Worm (Caenorhabditis elegans) whole organism, L1 larva: ENCODE data around the gene dro-1.

Experiments used
- aly-2 ChIP-seq: fragments of 150-350 bp; optimal IDR thresholded peaks from 2 replicates; lab custom pipeline; 2014; ENCODE audit warnings: missing biosample characterization, missing genetic modification characterization
- ama-1 ChIP-seq: fragments of 150-350 bp; optimal IDR thresholded peaks from 2 replicates; lab custom pipeline; 2014
- ces-1 ChIP-seq: fragments of 150-350 bp; optimal IDR thresholded peaks from 2 replicates; lab custom pipeline; 2014; ENCODE audit warnings: missing biosample characterization, missing genetic modification reagents, missing genetic modification characterization
- lin-35 ChIP-seq, 2 experiments: fragments of 150-350 bp; optimal IDR thresholded peaks; 2 replicates each; lab custom pipeline; 2014; ENCODE audit warnings: missing biosample characterization in 2 of 2, missing genetic modification characterization in 2 of 2, missing genetic modification reagents in 2 of 2
- lir-3 ChIP-seq: sonication (generic microtip); optimal IDR thresholded peaks from 2 replicates; lab custom pipeline; 2016; ENCODE audit warnings: mild to moderate bottlenecking, missing genetic modification characterization, moderate library complexity, missing compliant biosample characterization; ENCODE audit not compliant: poor library complexity
- nhr-237 ChIP-seq: fragments of 150-350 bp; optimal IDR thresholded peaks from 2 replicates; lab custom pipeline; 2014; ENCODE audit warnings: missing biosample characterization, missing genetic modification characterization
- nhr-76 ChIP-seq: sonication (generic microtip); optimal IDR thresholded peaks from 2 replicates; lab custom pipeline; 2017; ENCODE audit warnings: missing biosample characterization, missing genetic modification characterization
- tbx-2 ChIP-seq: sonication (generic microtip); optimal IDR thresholded peaks from 2 replicates; lab custom pipeline; 2016; ENCODE audit warnings: missing genetic modification characterization, missing compliant biosample characterization

ce11 chrIII:13343117-13343516 is 633 bp downstream of the dro-1 start, which contains the start of gene ife-1:
- no peak for TF ChIP-seq lir-3 (tag; lab: Kevin White, UChicago)
- no peak for TF ChIP-seq aly-2 (tag; lab: Kevin White, UChicago)
- TF ChIP-seq lin-35 (GFP tag; optimal IDR thresholded peaks at IDR 0.05; lab: Kevin White, UChicago) = no peak
- no peak for TF ChIP-seq nhr-237 (tag; lab: Kevin White, UChicago)
- TF ChIP-seq ama-1 (lab: Kevin White, UChicago) = no peak
- no peak for TF ChIP-seq ces-1 (GFP tag; lab: Kevin White, UChicago)
- TF ChIP-seq tbx-2 (tag; lab: Kevin White, UChicago) = no peak
- no peak for TF ChIP-seq nhr-76 (tag; lab: Kevin White, UChicago)
